Worm (Caenorhabditis elegans): ENCODE measurements around the gene srj-14.

Gene srj-14

DNA sequence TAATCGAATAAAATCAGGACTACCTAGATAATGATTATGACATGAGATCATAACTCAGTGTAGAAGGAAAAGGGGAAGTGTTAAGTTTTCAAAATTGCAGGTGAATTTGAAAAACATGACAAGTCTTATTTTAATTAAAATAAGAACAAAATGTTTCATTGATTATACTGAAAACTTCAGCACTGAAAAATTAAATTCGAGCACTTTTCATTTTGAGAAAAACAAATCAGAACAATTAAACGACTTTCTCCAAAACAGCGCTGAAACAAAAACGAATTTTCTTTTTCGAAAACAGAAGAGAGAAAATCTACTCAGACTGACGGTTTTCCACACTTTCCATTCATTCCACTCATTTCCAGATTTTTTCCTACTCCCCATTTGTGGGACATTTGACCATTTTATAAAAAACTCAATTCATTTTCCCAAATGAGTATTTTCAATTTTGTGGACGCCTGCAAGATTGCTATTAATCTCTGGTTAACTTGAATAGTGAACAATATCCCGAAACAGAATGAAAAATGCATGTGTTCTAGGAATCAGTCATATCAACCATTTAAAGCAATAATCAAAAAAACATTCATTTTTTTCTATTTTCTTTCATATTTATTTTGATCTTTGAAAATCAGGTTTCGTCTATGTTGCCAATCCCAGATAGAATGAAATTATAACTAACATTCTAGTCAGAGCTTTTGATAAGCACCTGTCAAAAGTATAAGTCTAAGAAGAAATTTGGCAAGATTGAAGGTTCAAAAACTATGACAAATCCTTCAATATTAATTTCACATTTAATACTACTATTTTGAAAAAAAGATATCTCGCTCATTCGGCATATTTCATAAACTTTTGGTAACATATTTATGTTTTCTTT lies 17.1 kb upstream of the srj-14 start, which contains the start of the genes srh-231 and srh-275:
Gene srh-231 (minus strand): TSS at position 51 of the 868 bp plus-strand sequence.
Gene srh-275 (plus strand): TSS at position 818 of the 868 bp plus-strand sequence.
- no peak for TF ChIP-seq dao-5 (tag; optimal IDR thresholded peaks at IDR 0.05)
- TF ChIP-seq W03F9.2 (tag; optimal IDR thresholded peaks at IDR 0.05) = no peak
- TF ChIP-seq him-1 (tag; optimal IDR thresholded peaks at IDR 0.05) = no peak

ce11 chrV:7353602-7354001 lies 15.9 kb upstream of the srj-14 start:
- no peak for TF ChIP-seq dao-5 (tag; optimal IDR thresholded peaks at IDR 0.05)
- no peak for TF ChIP-seq him-1 (tag; optimal IDR thresholded peaks at IDR 0.05)
- no peak for TF ChIP-seq W03F9.2 (tag; optimal IDR thresholded peaks at IDR 0.05)

ce11 chrV:7355464-7355863 lies 14.0 kb upstream of the srj-14 start, which contains the start of gene tag-293:
TSS of gene tag-293 (minus strand) at chrV:7355564.
- TF ChIP-seq W03F9.2 (tag; optimal IDR thresholded peaks at IDR 0.05) (no peak), dao-5 (tag; optimal IDR thresholded peaks at IDR 0.05) (no peak)

- no peak for TF ChIP-seq dao-5 (tag; optimal IDR thresholded peaks at IDR 0.05)
- no peak for TF ChIP-seq W03F9.2 (tag; optimal IDR thresholded peaks at IDR 0.05)
- no peak for TF ChIP-seq him-1 (tag; optimal IDR thresholded peaks at IDR 0.05)
Measured at ce11 chrV:7356684-7357083, 12.8 kb upstream of the srj-14 start, which contains the start of gene C03G6.21. TSS of gene C03G6.21 (minus strand) at chrV:7356784.

ce11 chrV:7357132-7357531 lies 12.4 kb upstream of the srj-14 start, which contains the start of gene C03G6.6:
TSS of gene C03G6.6 (plus strand) at chrV:7357432.
- TF ChIP-seq W03F9.2 (tag; optimal IDR thresholded peaks at IDR 0.05) = no peak
- no peak for TF ChIP-seq dao-5 (tag; optimal IDR thresholded peaks at IDR 0.05)
- no peak for TF ChIP-seq him-1 (tag; optimal IDR thresholded peaks at IDR 0.05)

DNA sequence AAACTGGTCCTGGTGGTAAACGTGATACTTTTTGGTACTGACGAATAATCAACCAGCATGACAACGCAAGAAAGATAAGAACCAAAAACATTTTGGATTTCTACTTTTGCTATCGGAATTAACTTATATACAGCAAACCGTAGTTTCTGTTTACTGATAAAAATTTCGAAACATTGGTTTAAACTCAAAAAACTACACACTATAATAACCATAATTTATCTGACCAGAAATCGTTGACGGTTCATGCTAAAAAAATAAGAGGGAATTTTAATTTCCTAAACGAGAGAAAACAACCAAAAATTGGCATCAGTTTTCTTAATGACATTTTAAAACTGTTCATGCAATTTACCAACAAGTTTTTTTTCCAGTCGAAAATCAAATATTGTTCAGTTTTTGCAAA lies 7.8 kb upstream of the srj-14 start, which contains the start of gene cyp-35A1:
Gene cyp-35A1 (minus strand): TSS at position 101 of the 400 bp plus-strand sequence.
- no peak for TF ChIP-seq W03F9.2 (tag; optimal IDR thresholded peaks at IDR 0.05)
- TF ChIP-seq him-1 (tag; optimal IDR thresholded peaks at IDR 0.05) = no peak
- TF ChIP-seq dao-5 (tag; optimal IDR thresholded peaks at IDR 0.05) = no peak

- TF ChIP-seq W03F9.2 (tag; optimal IDR thresholded peaks at IDR 0.05) (no peak), him-1 (tag; optimal IDR thresholded peaks at IDR 0.05) (no peak), dao-5 (tag; optimal IDR thresholded peaks at IDR 0.05) (no peak)
Measured at ce11 chrV:7364059-7364458, 5.4 kb upstream of the srj-14 start, which contains the start of gene cyp-35A2. TSS of gene cyp-35A2 (minus strand) at chrV:7364182.

- no peak for TF ChIP-seq him-1 (tag; optimal IDR thresholded peaks at IDR 0.05)
- no peak for TF ChIP-seq dao-5 (tag; optimal IDR thresholded peaks at IDR 0.05)
- TF ChIP-seq W03F9.2 (tag; optimal IDR thresholded peaks at IDR 0.05) = no peak
Measured at ce11 chrV:7364951-7365350, 4.6 kb upstream of the srj-14 start, which contains the start of gene exc-13. TSS of gene exc-13 (plus strand) at chrV:7365251.

ce11 chrV:7374090-7374489 lies 4.6 kb downstream of the srj-14 start, which contains the start of gene srx-56:
TSS of gene srx-56 (plus strand) at chrV:7374390.
- no peak for TF ChIP-seq dao-5 (tag; optimal IDR thresholded peaks at IDR 0.05)
- no peak for TF ChIP-seq him-1 (tag; optimal IDR thresholded peaks at IDR 0.05)
- no peak for TF ChIP-seq W03F9.2 (tag; optimal IDR thresholded peaks at IDR 0.05)

- TF ChIP-seq dao-5 (tag; optimal IDR thresholded peaks at IDR 0.05) (no peak), W03F9.2 (tag; optimal IDR thresholded peaks at IDR 0.05) (no peak), him-1 (tag; optimal IDR thresholded peaks at IDR 0.05) (no peak)
Measured at ce11 chrV:7379384-7379783, 9.9 kb downstream of the srj-14 start, which contains the start of gene srsx-24. TSS of gene srsx-24 (minus strand) at chrV:7379484.

DNA sequence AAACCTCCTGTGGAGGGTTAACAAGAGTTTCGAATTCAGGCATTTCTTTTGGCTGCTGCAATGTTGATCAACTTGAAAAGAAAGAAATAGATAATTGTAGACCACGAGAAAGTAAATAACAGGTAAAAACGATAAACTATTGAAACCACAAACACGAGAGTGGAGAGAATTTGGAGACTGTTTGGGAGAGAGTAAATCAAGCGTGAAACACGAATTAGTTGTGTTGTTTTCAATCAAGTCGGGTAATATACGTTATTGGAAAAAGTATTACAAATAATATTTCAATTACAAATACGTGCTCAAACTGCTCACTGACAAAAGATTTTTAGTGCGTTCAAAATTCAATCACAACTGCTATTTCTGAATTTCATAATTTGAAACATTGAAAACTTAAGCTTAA lies 11.5 kb downstream of the srj-14 start, which contains the start of gene C03G6.17:
Gene C03G6.17 (minus strand): TSS at position 101 of the 400 bp plus-strand sequence.
- no peak for TF ChIP-seq dao-5 (tag; optimal IDR thresholded peaks at IDR 0.05)
- no peak for TF ChIP-seq W03F9.2 (tag; optimal IDR thresholded peaks at IDR 0.05)
- no peak for TF ChIP-seq him-1 (tag; optimal IDR thresholded peaks at IDR 0.05)

DNA sequence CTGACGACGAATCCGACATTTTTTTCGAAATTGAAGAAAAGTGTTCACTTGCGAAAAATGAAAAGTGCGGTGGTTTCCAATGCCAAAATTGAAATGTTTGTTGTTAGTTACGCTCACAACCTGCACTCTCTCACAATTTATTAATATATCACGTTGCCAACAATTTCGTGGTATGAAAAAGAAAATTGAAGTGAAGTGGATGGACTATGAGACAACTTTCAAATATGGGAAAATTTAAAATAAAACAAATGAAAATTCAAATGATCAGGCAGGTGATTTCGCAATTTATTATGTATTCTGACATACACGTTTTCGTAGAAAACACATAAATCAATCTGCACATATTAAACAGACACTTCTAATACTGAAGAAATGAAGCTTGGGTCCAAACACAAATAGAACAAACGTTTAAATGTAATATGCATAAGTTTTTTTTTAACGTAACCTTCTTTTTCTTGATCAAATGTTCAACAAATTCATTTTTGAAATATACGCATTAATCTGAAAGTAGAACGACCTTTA lies 16.6 kb downstream of the srj-14 start, which contains the start of gene srp-6:
Gene srp-6 (minus strand): TSS at position 51 of the 522 bp plus-strand sequence.
- no peak for TF ChIP-seq dao-5 (tag; optimal IDR thresholded peaks at IDR 0.05)
- no peak for TF ChIP-seq W03F9.2 (tag; optimal IDR thresholded peaks at IDR 0.05)
- TF ChIP-seq him-1 (tag; optimal IDR thresholded peaks at IDR 0.05) = no peak

- TF ChIP-seq dao-5 (tag; optimal IDR thresholded peaks at IDR 0.05) (no peak), him-1 (tag; optimal IDR thresholded peaks at IDR 0.05) (no peak), W03F9.2 (tag; optimal IDR thresholded peaks at IDR 0.05) (no peak)
Measured at ce11 chrV:7387755-7388154, 18.2 kb downstream of the srj-14 start, which contains the start of gene C02H6.3. TSS of gene C02H6.3 (minus strand) at chrV:7387855.
